Worm (Caenorhabditis elegans) whole organism, L1 larva: ENCODE data around the gene ttbk-4.

Experiments
- C16A3.4 ChIP-seq: fragments of 150-350 bp; optimal IDR thresholded peaks from 2 replicates; lab custom pipeline; 2014; ENCODE audit warnings: missing biosample characterization, missing genetic modification characterization
- F16B12.6 ChIP-seq: fragments of 150-350 bp; optimal IDR thresholded peaks from 2 replicates; lab custom pipeline; 2014; ENCODE audit warnings: missing biosample characterization, missing genetic modification characterization
- Y116A8C.19 ChIP-seq: sonication (generic microtip); optimal IDR thresholded peaks from 2 replicates; lab custom pipeline; 2016; ENCODE audit warnings: missing compliant biosample characterization, missing genetic modification characterization, borderline replicate concordance
- aha-1 ChIP-seq: fragments of 150-350 bp; optimal IDR thresholded peaks from 2 replicates; lab custom pipeline; 2014; ENCODE audit warnings: missing biosample characterization, missing genetic modification characterization
- aly-2 ChIP-seq: fragments of 150-350 bp; optimal IDR thresholded peaks from 2 replicates; lab custom pipeline; 2014; ENCODE audit warnings: missing biosample characterization, missing genetic modification characterization
- ama-1 ChIP-seq: fragments of 150-350 bp; optimal IDR thresholded peaks from 2 replicates; lab custom pipeline; 2014
- ceh-63 ChIP-seq: fragments of 200-800 bp; sonication (Bioruptor generic); optimal IDR thresholded peaks from 2 replicates; lab custom pipeline; 2018; ENCODE audit warnings: mild to moderate bottlenecking, missing genetic modification characterization, missing compliant biosample characterization
- ceh-8 ChIP-seq: fragments of 200-800 bp; sonication (Bioruptor generic); optimal IDR thresholded peaks from 2 replicates; lab custom pipeline; 2018; ENCODE audit warnings: mild to moderate bottlenecking, missing genetic modification characterization, moderate library complexity, missing compliant biosample characterization
- ceh-82 ChIP-seq, 3 experiments: fragments of 150-350 bp in 1 of 3; sonication (generic microtip) in 2 of 3; optimal IDR thresholded peaks; 2 replicates each; lab custom pipeline; 2014 to 2017; ENCODE audit warnings: missing biosample characterization in 3 of 3, missing genetic modification characterization in 3 of 3
- ceh-90 ChIP-seq: sonication (generic microtip); optimal IDR thresholded peaks from 2 replicates; lab custom pipeline; 2016; ENCODE audit warnings: missing genetic modification characterization, missing compliant biosample characterization
- dsc-1 ChIP-seq: sonication (generic microtip); optimal IDR thresholded peaks from 2 replicates; lab custom pipeline; 2016; ENCODE audit warnings: mild to moderate bottlenecking, missing genetic modification characterization, missing compliant biosample characterization
- efl-1 ChIP-seq, 4 experiments: fragments of 150-350 bp; optimal IDR thresholded peaks in 3 of 4; peaks in 1 of 4; 1 replicate in 1 of 4; 2 replicates in 3 of 4; lab custom pipeline; 2014; ENCODE audit warnings: missing biosample characterization in 2 of 4, missing genetic modification characterization in 2 of 4, missing genetic modification reagents in 2 of 4
- efl-3 ChIP-seq: fragments of 200-800 bp; sonication (Bioruptor generic); optimal IDR thresholded peaks from 2 replicates; lab custom pipeline; 2018; ENCODE audit warnings: mild to moderate bottlenecking, missing genetic modification characterization, missing compliant biosample characterization
- egl-13 ChIP-seq: sonication (generic microtip); optimal IDR thresholded peaks from 2 replicates; lab custom pipeline; 2016; ENCODE audit warnings: missing genotype, missing genetic modification reagents, missing genetic modification characterization, missing compliant biosample characterization
- ets-5 ChIP-seq: fragments of 200-800 bp; sonication (Bioruptor generic); IDR thresholded peaks from 2 replicates; pipeline ENCODE4 v1.3.6; 2022; ENCODE audit warnings: missing genetic modification characterization, missing compliant biosample characterization
- hpl-2 ChIP-seq: fragments of 150-350 bp; optimal IDR thresholded peaks from 2 replicates; lab custom pipeline; 2014; ENCODE audit warnings: missing biosample characterization, missing genetic modification reagents, missing genetic modification characterization
- lir-3 ChIP-seq: sonication (generic microtip); optimal IDR thresholded peaks from 2 replicates; lab custom pipeline; 2016; ENCODE audit warnings: mild to moderate bottlenecking, missing genetic modification characterization, moderate library complexity, missing compliant biosample characterization; ENCODE audit not compliant: poor library complexity
- mef-2 ChIP-seq: fragments of 150-350 bp; optimal IDR thresholded peaks from 2 replicates; lab custom pipeline; 2014; ENCODE audit warnings: missing biosample characterization, missing genetic modification characterization
- nhr-11 ChIP-seq: fragments of 150-350 bp; optimal IDR thresholded peaks from 2 replicates; lab custom pipeline; 2014; ENCODE audit warnings: missing biosample characterization, missing genetic modification characterization
- nhr-12 ChIP-seq: sonication (generic microtip); optimal IDR thresholded peaks from 2 replicates; lab custom pipeline; 2017; ENCODE audit warnings: missing biosample characterization, missing genetic modification characterization
- nhr-237 ChIP-seq: fragments of 150-350 bp; optimal IDR thresholded peaks from 2 replicates; lab custom pipeline; 2014; ENCODE audit warnings: missing biosample characterization, missing genetic modification characterization
- nhr-77 ChIP-seq: fragments of 150-350 bp; optimal IDR thresholded peaks from 2 replicates; lab custom pipeline; 2014; ENCODE audit warnings: missing biosample characterization, missing genetic modification characterization
- nhr-84 ChIP-seq: sonication (generic microtip); optimal IDR thresholded peaks from 2 replicates; lab custom pipeline; 2017; ENCODE audit warnings: missing biosample characterization, missing genetic modification characterization
- nhr-85 ChIP-seq: sonication (generic microtip); peaks from one replicate; lab custom pipeline; 2016; ENCODE audit warnings: missing genetic modification characterization, inconsistent platforms, missing compliant biosample characterization
- pax-3 ChIP-seq: fragments of 200-800 bp; sonication (Bioruptor generic); optimal IDR thresholded peaks from 2 replicates; lab custom pipeline; 2018; ENCODE audit warnings: mild to moderate bottlenecking, missing genetic modification characterization, moderate library complexity, missing compliant biosample characterization
- pqm-1 ChIP-seq: sonication (generic microtip); optimal IDR thresholded peaks from 3 replicates; lab custom pipeline; 2017; ENCODE audit warnings: missing biosample characterization, missing genetic modification characterization
- snu-23 ChIP-seq: sonication (generic microtip); optimal IDR thresholded peaks from 2 replicates; lab custom pipeline; 2016; ENCODE audit warnings: missing genetic modification characterization, missing compliant biosample characterization
- sox-4 ChIP-seq: sonication (generic microtip); optimal IDR thresholded peaks from 2 replicates; lab custom pipeline; 2016; ENCODE audit warnings: missing genetic modification characterization, missing compliant biosample characterization
- sptf-1 ChIP-seq: fragments of 150-350 bp; optimal IDR thresholded peaks from 2 replicates; lab custom pipeline; 2014; ENCODE audit warnings: missing biosample characterization, missing genetic modification characterization
- sup-37 ChIP-seq: fragments of 200-800 bp; sonication (Bioruptor generic); optimal IDR thresholded peaks from 2 replicates; lab custom pipeline; 2018; ENCODE audit warnings: mild to moderate bottlenecking, missing genetic modification characterization, missing compliant biosample characterization
- tlp-1 ChIP-seq: fragments of 150-350 bp; optimal IDR thresholded peaks from 2 replicates; lab custom pipeline; 2014; ENCODE audit warnings: missing biosample characterization, missing genetic modification characterization
- unc-30 ChIP-seq: sonication (generic microtip); optimal IDR thresholded peaks from 2 replicates; lab custom pipeline; 2017; ENCODE audit warnings: missing biosample characterization, missing genetic modification characterization
- unc-62 ChIP-seq: fragments of 150-350 bp; optimal IDR thresholded peaks from 2 replicates; lab custom pipeline; 2014; ENCODE audit warnings: missing biosample characterization, missing genetic modification reagents, missing genetic modification characterization
- unc-98 ChIP-seq: fragments of 200-800 bp; sonication (Bioruptor generic); IDR thresholded peaks from 2 replicates; pipeline ENCODE4 v1.3.6; 2022; ENCODE audit warnings: missing genetic modification characterization, missing compliant biosample characterization

Gene ttbk-4

DNA sequence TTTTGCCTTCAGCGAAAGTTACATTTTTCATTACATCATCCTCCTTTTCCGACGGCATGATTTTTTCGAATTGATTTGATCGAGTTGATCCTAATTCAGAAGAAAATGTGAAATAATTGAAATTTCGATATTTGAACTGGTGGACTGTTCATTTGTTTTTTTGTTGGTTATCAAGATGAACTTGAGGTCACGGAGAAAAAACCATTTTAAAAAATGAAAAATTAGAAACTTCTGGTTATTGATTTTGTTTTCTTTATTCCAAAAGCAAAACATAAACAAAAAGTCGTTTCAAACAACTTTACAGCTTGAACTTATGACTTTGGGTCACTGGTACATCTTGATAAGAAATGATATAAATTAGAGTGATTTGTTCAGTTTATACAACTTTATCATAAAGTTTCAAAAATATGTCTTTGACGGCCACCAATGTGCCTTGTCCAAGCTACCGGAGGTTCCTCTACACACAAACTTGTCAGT is at the start of gene ttbk-4, which contains the start of gene W01B6.4:
Gene ttbk-4, minus strand, starts transcription at position 101 of the 477 bp plus-strand sequence.
Gene W01B6.4, plus strand, starts transcription at position 427 of the 477 bp plus-strand sequence.
- TF ChIP-seq efl-1 (optimal IDR thresholded peaks at IDR 0.05; lab: Kevin White, UChicago), result no peak
- TF ChIP-seq efl-1 (GFP tag; optimal IDR thresholded peaks at IDR 0.05 in 1 of 2; lab: Kevin White, UChicago), result no peak
- TF ChIP-seq C16A3.4 (tag; lab: Kevin White, UChicago), result no peak
- no peak for TF ChIP-seq ets-5
- no peak for TF ChIP-seq F16B12.6 (tag; lab: Kevin White, UChicago)
- TF ChIP-seq snu-23 (GFP tag; lab: Kevin White, UChicago), result no peak
- TF ChIP-seq hpl-2, result no peak
- no peak for TF ChIP-seq nhr-237 (tag; lab: Kevin White, UChicago)
- TF ChIP-seq dsc-1, result no peak
- TF ChIP-seq nhr-85 (tag; lab: Kevin White, UChicago), result no peak
- TF ChIP-seq nhr-77 (tag; lab: Kevin White, UChicago), result no peak
- no peak for TF ChIP-seq aha-1 (tag; lab: Kevin White, UChicago)
- TF ChIP-seq mef-2 (tag; lab: Kevin White, UChicago), result no peak
- TF ChIP-seq pqm-1 (tag; lab: Kevin White, UChicago), result no peak
- no peak for TF ChIP-seq nhr-12
- no peak for TF ChIP-seq nhr-11 (tag; lab: Kevin White, UChicago)
- TF ChIP-seq ceh-90 (tag; lab: Kevin White, UChicago), result no peak
- TF ChIP-seq unc-30 (tag; lab: Kevin White, UChicago), result no peak
- no peak for TF ChIP-seq sptf-1 (tag; lab: Kevin White, UChicago)

DNA sequence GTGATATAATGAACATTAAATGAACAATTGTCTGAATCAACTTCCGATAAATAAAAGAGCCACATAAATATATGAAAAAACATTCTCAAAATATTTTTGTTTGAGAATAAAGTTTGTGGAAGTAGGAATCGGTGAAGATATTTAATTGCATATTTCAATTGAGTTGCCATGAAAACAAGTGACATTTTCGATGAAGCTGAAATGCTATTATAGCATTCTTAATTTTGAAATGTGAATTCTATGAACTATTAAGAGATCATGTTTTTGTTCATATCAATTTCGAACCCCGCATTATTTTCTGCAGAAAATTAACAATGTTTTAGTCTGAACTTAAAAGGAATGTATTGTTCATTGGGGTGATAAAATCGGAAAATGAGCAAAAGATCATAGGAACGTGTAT is 47.3 kb upstream of the ttbk-4 start, which contains the start of gene irld-21:
Gene irld-21, minus strand, starts transcription at position 101 of the 400 bp plus-strand sequence.
- no peak for TF ChIP-seq ceh-90 (tag; lab: Kevin White, UChicago)

DNA sequence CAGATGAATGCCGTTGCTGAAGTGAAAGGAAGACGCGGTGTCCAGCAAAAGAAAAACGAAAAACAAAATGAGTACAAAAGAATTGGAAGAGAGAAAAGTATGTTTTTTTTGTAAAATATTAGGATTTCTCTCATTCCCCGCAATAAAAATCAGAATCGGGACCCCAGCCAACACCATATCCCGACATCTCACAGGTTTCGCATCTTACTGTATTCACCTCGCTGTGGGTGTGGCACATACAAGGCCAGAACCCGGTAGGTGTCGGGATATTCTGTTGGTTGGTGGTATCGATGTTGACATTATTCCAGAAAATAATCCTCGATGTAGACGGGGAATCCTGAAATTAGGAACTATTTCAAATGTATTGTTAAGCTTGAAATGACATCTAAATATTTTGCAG is 41.8 kb upstream of the ttbk-4 start:
- TF ChIP-seq pax-3 (tag; lab: Kevin White, UChicago) (no peak), nhr-84 (tag; lab: Kevin White, UChicago) (no peak), C16A3.4 (tag; lab: Kevin White, UChicago) (no peak), efl-1 (optimal IDR thresholded peaks at IDR 0.05; lab: Kevin White, UChicago) (no peak), efl-1 (GFP tag; optimal IDR thresholded peaks at IDR 0.05 in 1 of 2; lab: Kevin White, UChicago) (no peak)

DNA sequence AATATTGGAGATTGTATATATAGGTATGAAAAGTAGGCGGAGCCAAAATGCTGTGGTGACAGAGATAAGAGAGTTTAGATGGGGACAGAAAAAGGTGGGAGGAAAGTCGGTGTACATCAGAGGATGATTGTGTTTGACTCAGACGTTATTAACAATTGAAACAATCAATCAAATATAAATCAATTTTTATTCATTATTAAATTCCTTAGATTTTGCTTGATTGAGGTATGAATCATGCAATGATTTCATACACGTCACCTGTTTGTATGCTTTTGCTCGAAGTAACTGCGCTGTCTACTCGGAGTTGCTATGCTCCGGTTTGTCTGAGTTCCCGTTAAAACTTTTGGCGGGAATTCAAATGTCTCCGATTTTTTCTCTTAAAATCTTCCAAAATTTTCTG is 40.2 kb upstream of the ttbk-4 start, which contains the start of gene C04G2.10:
Gene C04G2.10, plus strand, starts transcription at position 301 of the 400 bp plus-strand sequence.
- no peak for TF ChIP-seq mef-2 (tag; lab: Kevin White, UChicago)
- no peak for TF ChIP-seq efl-3
- TF ChIP-seq ceh-63 (GFP tag; lab: Kevin White, UChicago), result no peak
- TF ChIP-seq ama-1 (lab: Kevin White, UChicago), result no peak
- no peak for TF ChIP-seq Y116A8C.19
- TF ChIP-seq aha-1 (tag; lab: Kevin White, UChicago), result no peak
- TF ChIP-seq unc-98 (GFP tag; lab: Robert Waterston, UW), result no peak

DNA sequence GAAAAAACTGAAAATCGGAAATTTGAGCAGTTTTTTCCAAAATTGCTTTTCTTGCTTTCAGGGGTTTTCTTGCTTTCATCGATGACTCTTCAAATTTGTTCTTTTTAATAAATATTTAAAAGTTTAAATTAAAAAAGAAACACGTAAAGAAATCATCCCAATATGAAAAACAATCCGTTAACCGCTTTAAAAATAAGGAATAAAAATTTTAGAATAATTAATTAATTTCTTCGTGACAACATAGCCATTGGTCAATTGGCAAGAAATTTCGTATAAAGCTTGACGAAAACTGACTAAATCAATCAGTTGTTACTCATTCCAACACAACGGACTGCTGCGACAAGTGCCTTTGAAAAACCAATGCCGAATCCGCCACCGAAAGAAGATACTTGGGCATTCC is 37.6 kb upstream of the ttbk-4 start, which contains the start of gene nsph-3.2:
Gene nsph-3.2, plus strand, starts transcription at position 301 of the 400 bp plus-strand sequence.
- TF ChIP-seq dsc-1 (no peak), lir-3 (tag; lab: Kevin White, UChicago) (no peak), ceh-82 (tag; optimal IDR thresholded peaks at IDR 0.05; lab: Kevin White, UChicago) (no peak), ceh-8 (GFP tag; lab: Kevin White, UChicago) (no peak), unc-30 (tag; lab: Kevin White, UChicago) (no peak), egl-13 (tag; lab: Kevin White, UChicago) (no peak), unc-62 (GFP tag; lab: Kevin White, UChicago) (no peak), aly-2 (tag; lab: Kevin White, UChicago) (no peak), sup-37 (GFP tag; lab: Kevin White, UChicago) (no peak), sox-4 (tag; lab: Kevin White, UChicago) (no peak), tlp-1 (tag; lab: Kevin White, UChicago) (no peak)
